Fruit fly (Drosophila melanogaster): Measurements from ENCODE around the gene E2f1.

- TF ChIP-seq CTCF (optimal IDR thresholded peaks at IDR 0.05) (no peak), CG8478 (optimal IDR thresholded peaks at IDR 0.05) (no peak)
These were observed 14.6 kb downstream of the E2f1 start for dm6 chr3R:21645904-21646664.

Measured in S2 (cell line).